Fruit fly (Drosophila melanogaster) whole organism, embryonic: ENCODE measurements around the gene SmydA-2.
A peak's percentile ranks its signal among the peaks of the same experiment; 100 is the strongest.

Experiments
- Abd-B ChIP-seq: fragments of 200-800 bp; sonication (Bioruptor generic); optimal IDR thresholded peaks from 2 replicates; lab custom pipeline; 2018; ENCODE audit warnings: missing biosample characterization, mild to moderate bottlenecking, missing genetic modification characterization, moderate library complexity
- Bdp1 ChIP-seq: fragments of 200-800 bp; sonication (Bioruptor generic); optimal IDR thresholded peaks from 3 replicates; lab custom pipeline; 2016; ENCODE audit warnings: missing biosample characterization, missing genetic modification characterization
- C15 ChIP-seq: fragments of 200-800 bp; sonication (Bioruptor generic); IDR thresholded peaks from 3 replicates; pipeline ENCODE4 v1.3.6; 2022; ENCODE audit warnings: missing biosample characterization, missing genetic modification characterization
- CG10274 ChIP-seq: fragments of 200-800 bp; sonication (Bioruptor generic); optimal IDR thresholded peaks from 3 replicates; lab custom pipeline; 2017; ENCODE audit warnings: missing biosample characterization, mild to moderate bottlenecking, missing genetic modification characterization
- CG10321 ChIP-seq: fragments of 200-800 bp; sonication (Bioruptor generic); IDR thresholded peaks from 2 replicates; pipeline ENCODE4 v1.3.6; 2022; ENCODE audit warnings: missing biosample characterization, missing genetic modification characterization
- CG10565 ChIP-seq: fragments of 200-800 bp; sonication (Bioruptor generic); optimal IDR thresholded peaks from 3 replicates; lab custom pipeline; 2016; ENCODE audit warnings: missing biosample characterization, mild to moderate bottlenecking, missing genetic modification characterization
- CG11093 ChIP-seq: fragments of 200-800 bp; sonication (Bioruptor generic); IDR thresholded peaks from 3 replicates; pipeline ENCODE4 v1.3.6; 2022; ENCODE audit warnings: missing biosample characterization, missing genetic modification characterization
- CG11504 ChIP-seq: fragments of 200-800 bp; sonication (Bioruptor generic); optimal IDR thresholded peaks from 3 replicates; lab custom pipeline; 2019; ENCODE audit warnings: missing biosample characterization, mild to moderate bottlenecking, missing genetic modification characterization, moderate library complexity
- CG11560 ChIP-seq: fragments of 200-800 bp; sonication (Bioruptor generic); IDR thresholded peaks from 3 replicates; pipeline ENCODE4 v1.3.6; 2022; ENCODE audit warnings: missing biosample characterization, missing genetic modification characterization
- CG13894 ChIP-seq: fragments of 200-800 bp; sonication (Bioruptor generic); optimal IDR thresholded peaks from 3 replicates; lab custom pipeline; 2018; ENCODE audit warnings: missing biosample characterization, mild to moderate bottlenecking, missing genetic modification characterization, moderate library complexity
- CG1792 ChIP-seq: fragments of 200-800 bp; sonication (Bioruptor generic); optimal IDR thresholded peaks from 2 replicates; lab custom pipeline; 2016; ENCODE audit warnings: missing biosample characterization, missing genetic modification characterization
- CG1832 ChIP-seq: fragments of 200-800 bp; sonication (Bioruptor generic); optimal IDR thresholded peaks from 2 replicates; lab custom pipeline; 2017; ENCODE audit warnings: missing biosample characterization, mild to moderate bottlenecking, missing genetic modification characterization, inconsistent platforms
- CG2712 ChIP-seq: fragments of 200-800 bp; optimal IDR thresholded peaks from 3 replicates; lab custom pipeline; 2019; ENCODE audit warnings: missing biosample characterization, mild to moderate bottlenecking, missing genetic modification characterization, moderate library complexity
- CG31441 ChIP-seq: fragments of 200-800 bp; sonication (Bioruptor generic); IDR thresholded peaks from 2 replicates; pipeline ENCODE4 v1.3.6; 2022; ENCODE audit warnings: missing biosample characterization, missing genetic modification characterization
- CG3163 ChIP-seq: fragments of 200-800 bp; sonication (Bioruptor generic); optimal IDR thresholded peaks from 3 replicates; lab custom pipeline; 2016; ENCODE audit warnings: missing biosample characterization, missing genetic modification characterization
- CG32532 ChIP-seq: fragments of 200-800 bp; sonication (Bioruptor generic); IDR thresholded peaks from 2 replicates; pipeline ENCODE4 v1.3.6; 2022; ENCODE audit warnings: missing biosample characterization, missing genetic modification characterization
- CG3838 ChIP-seq: fragments of 200-800 bp; sonication (Bioruptor generic); optimal IDR thresholded peaks from 3 replicates; lab custom pipeline; 2016; ENCODE audit warnings: missing biosample characterization, missing genetic modification characterization
- CG4328 ChIP-seq: fragments of 200-800 bp; sonication (Bioruptor generic); optimal IDR thresholded peaks from 3 replicates; lab custom pipeline; 2017; ENCODE audit warnings: missing biosample characterization, missing genetic modification reagents, missing genetic modification characterization
- CG5953 ChIP-seq: fragments of 200-800 bp; sonication (Bioruptor generic); IDR thresholded peaks from 2 replicates; pipeline ENCODE4 v1.3.6; 2022; ENCODE audit warnings: missing biosample characterization, missing genetic modification characterization
- CG7271 ChIP-seq: fragments of 200-800 bp; sonication (Bioruptor generic); optimal IDR thresholded peaks from 2 replicates; lab custom pipeline; 2018; ENCODE audit warnings: missing biosample characterization, mild to moderate bottlenecking, missing genetic modification characterization, moderate library complexity
- CG7928 ChIP-seq: fragments of 200-800 bp; sonication (Bioruptor generic); optimal IDR thresholded peaks from 2 replicates; lab custom pipeline; 2017; ENCODE audit warnings: missing biosample characterization, mild to moderate bottlenecking, missing genetic modification characterization
- CG8924 ChIP-seq: fragments of 200-800 bp; optimal IDR thresholded peaks from 3 replicates; lab custom pipeline; 2019; ENCODE audit warnings: missing biosample characterization, mild to moderate bottlenecking, missing genetic modification characterization, moderate library complexity
- CG9437 ChIP-seq: fragments of 200-800 bp; sonication (Bioruptor generic); optimal IDR thresholded peaks from 2 replicates; lab custom pipeline; 2018; ENCODE audit warnings: missing biosample characterization, mild to moderate bottlenecking, missing genetic modification characterization
- CTCF ChIP-seq: fragments of 200-800 bp; sonication (Bioruptor generic); optimal IDR thresholded peaks from 2 replicates; lab custom pipeline; 2017; ENCODE audit warnings: missing biosample characterization, mild to moderate bottlenecking, missing genetic modification characterization, moderate library complexity
- Camta ChIP-seq: fragments of 200-800 bp; sonication (Bioruptor generic); optimal IDR thresholded peaks from 2 replicates; lab custom pipeline; 2016; ENCODE audit warnings: missing biosample characterization, missing genetic modification characterization
- Chrac-16 ChIP-seq: fragments of 200-800 bp; sonication (Bioruptor generic); optimal IDR thresholded peaks from 3 replicates; lab custom pipeline; 2016; ENCODE audit warnings: missing biosample characterization, missing genetic modification characterization
- Dfd ChIP-seq, 2 experiments: fragments of >200 bp; optimal IDR thresholded peaks; 2 replicates each; lab custom pipeline; 2017; ENCODE audit warnings: missing biosample characterization in 2 of 2, missing genetic modification characterization in 2 of 2
- Dip3 ChIP-seq: fragments of 200-800 bp; sonication (Bioruptor generic); optimal IDR thresholded peaks from 3 replicates; lab custom pipeline; 2016; ENCODE audit warnings: missing biosample characterization, missing genetic modification characterization
- Ets97D ChIP-seq: fragments of 200-800 bp; sonication (Bioruptor generic); optimal IDR thresholded peaks from 3 replicates; lab custom pipeline; 2016; ENCODE audit warnings: missing biosample characterization, missing genetic modification characterization
- Hey ChIP-seq: fragments of 200-800 bp; sonication (Bioruptor generic); optimal IDR thresholded peaks from 3 replicates; lab custom pipeline; 2018; ENCODE audit warnings: missing biosample characterization, mild to moderate bottlenecking, missing genetic modification characterization
- Mes4 ChIP-seq: fragments of 200-800 bp; sonication (Bioruptor generic); optimal IDR thresholded peaks from 2 replicates; lab custom pipeline; 2016; ENCODE audit warnings: missing biosample characterization, missing genetic modification characterization
- Side ChIP-seq: fragments of 200-800 bp; sonication (Bioruptor generic); optimal IDR thresholded peaks from 2 replicates; lab custom pipeline; 2016; ENCODE audit warnings: missing biosample characterization, missing genetic modification characterization
- Ssrp ChIP-seq: fragments of 200-800 bp; sonication (Bioruptor generic); optimal IDR thresholded peaks from 2 replicates; lab custom pipeline; 2018; ENCODE audit warnings: missing biosample characterization, mild to moderate bottlenecking, missing genetic modification characterization, moderate library complexity
- ara ChIP-seq: fragments of 200-800 bp; sonication (Bioruptor generic); IDR thresholded peaks from 2 replicates; pipeline ENCODE4 v1.3.6; 2022; ENCODE audit warnings: missing biosample characterization, missing genetic modification characterization
- dysf ChIP-seq: fragments of 200-800 bp; sonication (Bioruptor generic); IDR thresholded peaks from 3 replicates; pipeline ENCODE4 v1.3.6; 2022; ENCODE audit warnings: missing biosample characterization, missing genetic modification characterization
- exex ChIP-seq: fragments of 200-800 bp; sonication (Bioruptor generic); optimal IDR thresholded peaks from 4 replicates; lab custom pipeline; 2018; ENCODE audit warnings: missing biosample characterization, mild to moderate bottlenecking, missing genetic modification characterization, moderate library complexity
- gsb ChIP-seq: fragments of 200-800 bp; sonication (Bioruptor generic); IDR thresholded peaks from 2 replicates; pipeline ENCODE4 v1.3.6; 2022; ENCODE audit warnings: missing biosample characterization, missing genetic modification characterization
- gt ChIP-seq: fragments of 200-800 bp; sonication (Bioruptor generic); IDR thresholded peaks from 2 replicates; pipeline ENCODE4 v1.3.6; 2022; ENCODE audit warnings: missing biosample characterization, missing genetic modification characterization
- hkb ChIP-seq, 2 experiments: fragments of 200-800 bp in 1 of 2; fragments of >200 bp in 1 of 2; sonication (Bioruptor generic) in 1 of 2; IDR thresholded peaks in 1 of 2; optimal IDR thresholded peaks in 1 of 2; 2 replicates each; pipeline versions ENCODE4 v1.3.6 to Lab custom; 2017 to 2022; ENCODE audit warnings: missing biosample characterization in 1 of 2, missing genetic modification characterization in 1 of 2
- hth ChIP-seq: fragments of >200 bp; optimal IDR thresholded peaks from 2 replicates; lab custom pipeline; 2017; ENCODE audit warnings: inconsistent platforms
- lilli ChIP-seq: fragments of 200-800 bp; sonication (Bioruptor generic); optimal IDR thresholded peaks from 3 replicates; lab custom pipeline; 2016; ENCODE audit warnings: missing biosample characterization, missing genetic modification characterization
- luna ChIP-seq: fragments of 200-800 bp; sonication (Bioruptor generic); optimal IDR thresholded peaks from 2 replicates; lab custom pipeline; 2016; ENCODE audit warnings: missing biosample characterization, missing genetic modification characterization
- maf-S ChIP-seq: fragments of 200-800 bp; sonication (Bioruptor generic); optimal IDR thresholded peaks from 2 replicates; lab custom pipeline; 2016; ENCODE audit warnings: missing biosample characterization, missing genetic modification characterization
- phol ChIP-seq: fragments of 200-800 bp; sonication (Bioruptor generic); optimal IDR thresholded peaks from 3 replicates; lab custom pipeline; 2018; ENCODE audit warnings: missing biosample characterization, mild to moderate bottlenecking, missing genetic modification characterization, moderate library complexity
- pzg ChIP-seq: fragments of 200-800 bp; sonication (Bioruptor generic); optimal IDR thresholded peaks from 3 replicates; lab custom pipeline; 2018; ENCODE audit warnings: missing biosample characterization, mild to moderate bottlenecking, missing genetic modification characterization, moderate library complexity
- row ChIP-seq: fragments of 200-800 bp; sonication (Bioruptor generic); IDR thresholded peaks from 3 replicates; pipeline ENCODE4 v1.3.6; 2022; ENCODE audit warnings: missing biosample characterization, missing genetic modification characterization
- sens ChIP-seq: fragments of 200-800 bp; sonication (Bioruptor generic); peaks from one replicate; lab custom pipeline; 2016; ENCODE audit warnings: missing biosample characterization, missing genetic modification characterization
- sna ChIP-seq: fragments of 200-800 bp; sonication (Bioruptor generic); IDR thresholded peaks from 2 replicates; pipeline ENCODE4 v1.3.6; 2022; ENCODE audit warnings: missing biosample characterization, missing genetic modification characterization; ENCODE audit not compliant: partially characterized antibody
- sob ChIP-seq: fragments of 200-800 bp; sonication (Bioruptor generic); IDR thresholded peaks from 2 replicates; pipeline ENCODE4 v1.3.6; 2022; ENCODE audit warnings: missing biosample characterization, missing genetic modification characterization
- tna ChIP-seq: fragments of 200-800 bp; sonication (Bioruptor generic); IDR thresholded peaks from 2 replicates; pipeline ENCODE4 v1.3.6; 2022; ENCODE audit warnings: missing biosample characterization, missing genetic modification characterization; ENCODE audit not compliant: partially characterized antibody
- toy ChIP-seq: fragments of 200-800 bp; sonication (Bioruptor generic); IDR thresholded peaks from 2 replicates; pipeline ENCODE4 v1.3.6; 2022; ENCODE audit warnings: missing biosample characterization, missing genetic modification characterization
- tup ChIP-seq: fragments of 200-800 bp; sonication (Bioruptor generic); optimal IDR thresholded peaks from 2 replicates; lab custom pipeline; 2016; ENCODE audit warnings: missing biosample characterization, mild to moderate bottlenecking, missing genetic modification characterization, moderate library complexity
- zfh1 ChIP-seq: fragments of 200-800 bp; sonication (Bioruptor generic); IDR thresholded peaks from 3 replicates; pipeline ENCODE4 v1.3.6; 2022; ENCODE audit warnings: missing biosample characterization, missing genetic modification characterization

The SmydA-2 gene

DNA sequence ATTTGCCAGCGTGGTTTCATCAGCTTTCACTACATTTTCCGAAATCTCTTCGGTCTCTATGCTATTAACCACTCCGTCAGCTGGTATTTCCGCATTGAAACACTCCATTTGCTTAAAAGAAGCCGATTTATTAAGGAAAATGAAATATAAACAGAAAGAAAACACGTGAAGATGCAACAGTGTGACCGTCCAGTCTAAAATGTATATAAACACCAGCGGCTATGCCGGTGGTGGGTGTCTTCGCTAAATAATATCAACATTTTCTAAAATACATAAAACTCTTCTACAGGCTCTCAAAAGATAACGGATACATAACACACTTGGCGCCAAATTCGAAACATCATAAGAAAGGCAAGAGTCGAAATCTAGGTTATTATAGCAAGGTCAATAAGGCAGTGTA, 2.6 kb downstream of the SmydA-2 start, which contains the start of gene CG3808 (continued):
- no peak for TF ChIP-seq hth (lab: Kevin White, UChicago)
- no peak for TF ChIP-seq CG10565 (GFP tag; lab: Kevin White, UChicago)
- TF ChIP-seq CG2712 (tag; lab: Kevin White, UChicago), result peak; percentile 56
- no peak for TF ChIP-seq Abd-B (GFP tag; lab: Kevin White, UChicago)
- TF ChIP-seq zfh1 (GFP tag; lab: Robert Waterston, UW), result peak; percentile 18; the same call in 1 of the 3 replicates
- peak; percentile 13; the same call in 2 of the 3 replicates for TF ChIP-seq row (GFP tag; lab: Robert Waterston, UW)
- TF ChIP-seq Ets97D (GFP tag; lab: Kevin White, UChicago), result peak; percentile 89
- peak; percentile 59 for TF ChIP-seq sob (GFP tag; lab: Robert Waterston, UW)
- TF ChIP-seq maf-S (GFP tag; lab: Kevin White, UChicago), result peak; percentile 51
- peak; percentile 41 for TF ChIP-seq CG3163
- no peak for TF ChIP-seq toy (GFP tag; lab: Robert Waterston, UW)
- TF ChIP-seq Dfd (GFP tag; optimal IDR thresholded peaks at IDR 0.05; lab: Kevin White, UChicago), result no peak
- no peak for TF ChIP-seq CG11093 (GFP tag; lab: Robert Waterston, UW)
- no peak for TF ChIP-seq Ssrp (tag; lab: Kevin White, UChicago)
- TF ChIP-seq sna (GFP tag; lab: Robert Waterston, UW), result no peak
- no peak for TF ChIP-seq CG1832 (GFP tag; lab: Kevin White, UChicago)
- no peak for TF ChIP-seq tup
- peak; percentile 95 for TF ChIP-seq pzg (GFP tag; lab: Kevin White, UChicago)
- peak; percentile 9 for TF ChIP-seq Camta (GFP tag; lab: Kevin White, UChicago)
- TF ChIP-seq gsb (GFP tag; lab: Robert Waterston, UW), result no peak
- no peak for TF ChIP-seq CG10321 (GFP tag; lab: Robert Waterston, UW)
- no peak for TF ChIP-seq CG3838 (GFP tag; lab: Kevin White, UChicago)
- TF ChIP-seq phol, result peak; percentile 52
- TF ChIP-seq CG32532 (GFP tag; lab: Robert Waterston, UW), result 0 out of 2 replicates have a peak, but pooled peaks have one; percentile 23
- peak; percentile 100 for TF ChIP-seq CG11504 (tag; lab: Kevin White, UChicago)
- no peak for TF ChIP-seq Dip3 (GFP tag; lab: Kevin White, UChicago)
- no peak for TF ChIP-seq CG5953 (GFP tag; lab: Robert Waterston, UW)
- TF ChIP-seq CG7271, result no peak
- TF ChIP-seq CTCF (GFP tag; lab: Kevin White, UChicago), result peak; percentile 35
- TF ChIP-seq Side (GFP tag; lab: Kevin White, UChicago), result peak; percentile 47
- TF ChIP-seq CG8924 (tag; lab: Kevin White, UChicago), result no peak
- peak; percentile 11 for TF ChIP-seq lilli (GFP tag; lab: Kevin White, UChicago)
- no peak for TF ChIP-seq CG10274 (GFP tag; lab: Kevin White, UChicago)
- TF ChIP-seq Chrac-16 (GFP tag; lab: Kevin White, UChicago), result no peak
- TF ChIP-seq Bdp1, result no peak
- TF ChIP-seq CG11560 (tag; lab: Robert Waterston, UW), result no peak
- TF ChIP-seq CG7928 (GFP tag; lab: Kevin White, UChicago), result no peak
- 0 out of 2 replicates have a peak, but pooled peaks have one; percentile 15 for TF ChIP-seq ara (GFP tag; lab: Robert Waterston, UW)
- TF ChIP-seq gt (GFP tag; lab: Robert Waterston, UW), result no peak
- no peak for TF ChIP-seq CG13894 (tag; lab: Kevin White, UChicago)
- no peak for TF ChIP-seq CG1792
- TF ChIP-seq luna (GFP tag; lab: Kevin White, UChicago), result no peak
- TF ChIP-seq CG9437 (GFP tag; lab: Kevin White, UChicago), result peak; percentile 50
- no peak for TF ChIP-seq Mes4 (GFP tag; lab: Kevin White, UChicago)
- no peak for TF ChIP-seq dysf (GFP tag; lab: Robert Waterston, UW)
- TF ChIP-seq CG31441 (GFP tag; lab: Robert Waterston, UW), result no peak
- TF ChIP-seq exex (tag; lab: Kevin White, UChicago), result no peak
- TF ChIP-seq tna (GFP tag; lab: Robert Waterston, UW), result no peak
- TF ChIP-seq Hey (tag; lab: Kevin White, UChicago), result no peak
- no peak for TF ChIP-seq C15
- no peak for TF ChIP-seq hkb (optimal IDR thresholded peaks at IDR 0.05; lab: Kevin White, UChicago)
- TF ChIP-seq hkb (GFP tag; IDR thresholded peaks at IDR 0.05; lab: Robert Waterston, UW), result no peak
- no peak for TF ChIP-seq CG4328
- no peak for TF ChIP-seq sens (GFP tag; lab: Kevin White, UChicago)
